Worm (Caenorhabditis elegans) whole organism, late embryonic: ENCODE measurements around the gene F59B10.3.
A peak's percentile ranks its signal among the peaks of the same experiment; 100 is the strongest.

ENCODE experiments used
- C38D4.7 ChIP-seq: fragments of 200-800 bp; sonication (Bioruptor generic); optimal IDR thresholded peaks from 2 replicates; lab custom pipeline; 2018; ENCODE audit warnings: mild to moderate bottlenecking, missing genetic modification characterization, moderate library complexity, missing compliant biosample characterization
- F13H6.1 ChIP-seq: sonication (generic microtip); optimal IDR thresholded peaks from 2 replicates; lab custom pipeline; 2016; ENCODE audit warnings: missing genetic modification characterization, missing compliant biosample characterization
- T23F11.4 ChIP-seq: fragments of 200-800 bp; sonication (Bioruptor generic); optimal IDR thresholded peaks from 2 replicates; lab custom pipeline; 2018; ENCODE audit warnings: mild to moderate bottlenecking, missing genetic modification characterization, missing compliant biosample characterization
- ceh-14 ChIP-seq: sonication (generic microtip); optimal IDR thresholded peaks from 2 replicates; lab custom pipeline; 2016; ENCODE audit warnings: missing genotype, missing genetic modification characterization, missing compliant biosample characterization
- ceh-18 ChIP-seq: sonication (generic microtip); optimal IDR thresholded peaks from 2 replicates; lab custom pipeline; 2016; ENCODE audit warnings: missing genetic modification characterization, missing compliant biosample characterization
- ceh-19 ChIP-seq: fragments of 200-800 bp; sonication (Bioruptor generic); optimal IDR thresholded peaks from 2 replicates; lab custom pipeline; 2018; ENCODE audit warnings: mild to moderate bottlenecking, missing genetic modification characterization, missing compliant biosample characterization
- ceh-2 ChIP-seq: sonication (generic microtip); optimal IDR thresholded peaks from 2 replicates; lab custom pipeline; 2016; ENCODE audit warnings: missing genotype, missing genetic modification characterization, missing compliant biosample characterization
- ceh-22 ChIP-seq: sonication (generic microtip); optimal IDR thresholded peaks from 2 replicates; lab custom pipeline; 2017; ENCODE audit warnings: missing biosample characterization, missing genetic modification characterization
- ceh-24 ChIP-seq: sonication (generic microtip); optimal IDR thresholded peaks from 2 replicates; lab custom pipeline; 2016; ENCODE audit warnings: mild to moderate bottlenecking, missing genetic modification characterization, missing compliant biosample characterization
- ceh-30 ChIP-seq: fragments of 150-350 bp; optimal IDR thresholded peaks from 2 replicates; lab custom pipeline; 2014; ENCODE audit warnings: missing biosample characterization, missing genetic modification characterization
- ceh-31 ChIP-seq: sonication (generic microtip); optimal IDR thresholded peaks from 2 replicates; lab custom pipeline; 2016; ENCODE audit warnings: missing genetic modification characterization, missing compliant biosample characterization
- ceh-48 ChIP-seq: sonication (generic microtip); optimal IDR thresholded peaks from 2 replicates; lab custom pipeline; 2016; ENCODE audit warnings: missing genetic modification characterization, inconsistent platforms, missing compliant biosample characterization
- ceh-6 ChIP-seq: fragments of 200-800 bp; sonication (Bioruptor generic); optimal IDR thresholded peaks from 2 replicates; lab custom pipeline; 2018; ENCODE audit warnings: mild to moderate bottlenecking, missing genetic modification characterization, missing compliant biosample characterization
- ceh-9 ChIP-seq: sonication (generic microtip); optimal IDR thresholded peaks from 2 replicates; lab custom pipeline; 2016; ENCODE audit warnings: mild to moderate bottlenecking, missing genetic modification characterization, inconsistent platforms, missing compliant biosample characterization
- che-1 ChIP-seq: sonication (generic microtip); optimal IDR thresholded peaks from 2 replicates; lab custom pipeline; 2016; ENCODE audit warnings: mild to moderate bottlenecking, missing genetic modification characterization, missing compliant biosample characterization
- elt-4 ChIP-seq: sonication (generic microtip); optimal IDR thresholded peaks from 2 replicates; lab custom pipeline; 2016; ENCODE audit warnings: missing genetic modification characterization, missing compliant biosample characterization
- eyg-1 ChIP-seq: sonication (generic microtip); optimal IDR thresholded peaks from 2 replicates; lab custom pipeline; 2016; ENCODE audit warnings: missing genotype, missing genetic modification characterization, missing compliant biosample characterization
- fax-1 ChIP-seq: sonication (generic microtip); optimal IDR thresholded peaks from 2 replicates; lab custom pipeline; 2016; ENCODE audit warnings: missing genotype, missing genetic modification characterization, missing compliant biosample characterization
- hlh-15 ChIP-seq: sonication (generic microtip); optimal IDR thresholded peaks from 2 replicates; lab custom pipeline; 2016; ENCODE audit warnings: missing genetic modification characterization, missing compliant biosample characterization
- hlh-6 ChIP-seq: sonication (generic microtip); optimal IDR thresholded peaks from 2 replicates; lab custom pipeline; 2016; ENCODE audit warnings: missing genotype, missing genetic modification characterization, missing compliant biosample characterization
- hlh-8 ChIP-seq: sonication (generic microtip); optimal IDR thresholded peaks from 2 replicates; lab custom pipeline; 2016; ENCODE audit warnings: missing genotype, missing genetic modification characterization, missing compliant biosample characterization
- mec-3 ChIP-seq: sonication (generic microtip); optimal IDR thresholded peaks from 2 replicates; lab custom pipeline; 2016; ENCODE audit warnings: borderline replicate concordance, missing genetic modification characterization, missing compliant biosample characterization
- nhr-232 ChIP-seq: sonication (generic microtip); optimal IDR thresholded peaks from 2 replicates; lab custom pipeline; 2016; ENCODE audit warnings: missing genetic modification characterization, missing compliant biosample characterization
- odd-2 ChIP-seq: sonication (generic microtip); optimal IDR thresholded peaks from 2 replicates; lab custom pipeline; 2017; ENCODE audit warnings: antibody characterized with exemption, mild to moderate bottlenecking, missing genetic modification characterization, missing compliant biosample characterization
- pat-9 ChIP-seq: fragments of 200-800 bp; sonication (Bioruptor generic); optimal IDR thresholded peaks from 2 replicates; lab custom pipeline; 2018; ENCODE audit warnings: mild to moderate bottlenecking, missing genetic modification characterization, moderate library complexity, missing compliant biosample characterization
- pha-4 ChIP-seq: fragments of 150-350 bp; optimal IDR thresholded peaks from 2 replicates; lab custom pipeline; 2018; ENCODE audit warnings: missing biosample characterization, missing genetic modification reagents, missing genetic modification characterization
- pqm-1 ChIP-seq: sonication (generic microtip); optimal IDR thresholded peaks from 2 replicates; lab custom pipeline; 2016; ENCODE audit warnings: missing genetic modification characterization, missing compliant biosample characterization
- pros-1 ChIP-seq: fragments of 150-350 bp; optimal IDR thresholded peaks from 2 replicates; lab custom pipeline; 2014; ENCODE audit warnings: missing biosample characterization, missing genetic modification reagents, missing genetic modification characterization
- sdc-2 ChIP-seq: sonication (generic microtip); optimal IDR thresholded peaks from 2 replicates; lab custom pipeline; 2016; ENCODE audit warnings: missing genotype, missing genetic modification characterization, missing compliant biosample characterization
- sox-2 ChIP-seq: fragments of 200-800 bp; sonication (Bioruptor generic); IDR thresholded peaks from 2 replicates; pipeline ENCODE4 v1.3.6; 2022; ENCODE audit warnings: missing genetic modification reagents, missing genetic modification characterization, missing compliant biosample characterization
- tbx-2 ChIP-seq: sonication (generic microtip); optimal IDR thresholded peaks from 2 replicates; lab custom pipeline; 2016; ENCODE audit warnings: missing genetic modification characterization, missing compliant biosample characterization
- tbx-7 ChIP-seq: sonication (generic microtip); optimal IDR thresholded peaks from 2 replicates; lab custom pipeline; 2016; ENCODE audit warnings: missing genotype, missing genetic modification characterization, missing compliant biosample characterization
- unc-3 ChIP-seq, 2 experiments: fragments of 200-800 bp in 1 of 2; sonication (Bioruptor generic) in 1 of 2; sonication (generic microtip) in 1 of 2; conservative IDR thresholded peaks in 1 of 2; optimal IDR thresholded peaks in 1 of 2; 2 replicates each; pipeline versions ENCODE4 v1.3.6 to Lab custom; 2016 to 2022; ENCODE audit warnings: missing compliant biosample characterization in 2 of 2, missing genetic modification characterization in 2 of 2, missing genetic modification reagents in 1 of 2
- unc-55 ChIP-seq: sonication (generic microtip); optimal IDR thresholded peaks from 2 replicates; lab custom pipeline; 2017; ENCODE audit warnings: missing biosample characterization, missing genetic modification reagents, missing genetic modification characterization

The F59B10.3 gene

DNA sequence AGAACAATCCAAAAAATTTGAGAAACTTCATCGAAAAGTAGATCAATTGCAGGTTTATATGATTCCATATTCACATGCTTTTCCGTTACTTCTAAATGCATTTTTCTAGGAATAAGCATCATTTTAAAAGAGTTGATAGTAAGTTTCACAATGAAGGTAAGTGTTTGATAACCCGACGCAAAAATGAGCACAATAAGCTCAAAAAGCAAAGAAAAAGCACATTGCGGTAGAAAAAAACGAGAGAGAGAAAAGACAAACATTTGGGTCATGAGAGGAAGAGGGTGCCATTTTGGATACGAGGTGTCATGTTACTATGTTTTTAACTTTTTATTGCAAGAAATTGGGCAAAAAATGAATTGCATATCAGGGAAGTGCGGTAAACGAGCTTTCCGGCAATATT, 14.0 kb downstream of the F59B10.3 start, which contains the start of gene F59B10.6:
Gene F59B10.6, minus strand, starts transcription at position 101 of the 400 bp plus-strand sequence.
- TF ChIP-seq ceh-6 (no peak), che-1 (no peak), ceh-22 (tag; lab: Kevin White, UChicago) (no peak), unc-55 (no peak), unc-3 (GFP tag; conservative IDR thresholded peaks at IDR 0.05; lab: Robert Waterston, UW) (no peak), unc-3 (tag; optimal IDR thresholded peaks at IDR 0.05; lab: Kevin White, UChicago) (no peak), fax-1 (no peak), tbx-2 (tag; lab: Kevin White, UChicago) (no peak), F13H6.1 (no peak), ceh-48 (tag; lab: Kevin White, UChicago) (no peak), ceh-2 (no peak), ceh-30 (tag; lab: Kevin White, UChicago) (no peak), pros-1 (tag; lab: Kevin White, UChicago) (no peak), hlh-8 (tag; lab: Kevin White, UChicago) (no peak), ceh-14 (no peak), T23F11.4 (GFP tag; lab: Kevin White, UChicago) (no peak), ceh-31 (tag; lab: Kevin White, UChicago) (no peak)

DNA sequence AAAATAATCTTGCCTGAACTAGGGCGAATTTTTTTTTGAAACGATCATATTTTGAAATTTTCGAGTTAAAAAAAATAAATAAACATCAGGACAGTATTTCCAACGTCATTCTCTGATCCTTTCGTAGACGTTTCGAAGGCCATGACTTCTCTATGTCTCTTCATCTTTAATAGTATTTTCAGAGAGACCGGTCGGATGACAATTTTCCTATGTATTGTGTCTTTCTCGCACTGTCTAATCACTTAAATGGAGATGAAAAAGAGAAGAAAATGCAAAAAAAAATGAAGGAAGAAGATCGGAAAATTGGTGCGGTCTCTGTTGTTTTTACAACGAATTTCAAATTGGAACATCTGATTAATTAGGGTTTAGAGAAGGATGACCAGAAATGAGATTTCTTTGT, 14.8 kb downstream of the F59B10.3 start:
- TF ChIP-seq nhr-232 (tag; lab: Kevin White, UChicago) (no peak), tbx-7 (tag; lab: Kevin White, UChicago) (no peak), sox-2 (no peak), ceh-30 (tag; lab: Kevin White, UChicago) (no peak), odd-2 (tag; lab: Kevin White, UChicago) (no peak), sdc-2 (tag; lab: Kevin White, UChicago) (no peak), fax-1 (no peak), pha-4 (tag; lab: Kevin White, UChicago) (no peak), eyg-1 (tag; lab: Kevin White, UChicago) (no peak), C38D4.7 (no peak), ceh-24 (no peak), che-1 (no peak), ceh-22 (tag; lab: Kevin White, UChicago) (no peak), hlh-15 (tag; lab: Kevin White, UChicago) (no peak), pqm-1 (no peak), ceh-6 (no peak)

- no peak for TF ChIP-seq hlh-8 (tag; lab: Kevin White, UChicago)
- no peak for TF ChIP-seq pat-9
- no peak for TF ChIP-seq ceh-19 (GFP tag; lab: Kevin White, UChicago)
- no peak for TF ChIP-seq ceh-18 (tag; lab: Kevin White, UChicago)
- TF ChIP-seq ceh-24, result no peak
- peak; percentile 14 for TF ChIP-seq fax-1
- no peak for TF ChIP-seq nhr-232 (tag; lab: Kevin White, UChicago)
- TF ChIP-seq elt-4 (tag; lab: Kevin White, UChicago), result peak; percentile 49
Observed at ce11 chrII:10527649-10528134, 17.4 kb downstream of the F59B10.3 start, which contains the start of gene mab-10. mab-10 (plus strand) TSS chrII:10528084.

DNA sequence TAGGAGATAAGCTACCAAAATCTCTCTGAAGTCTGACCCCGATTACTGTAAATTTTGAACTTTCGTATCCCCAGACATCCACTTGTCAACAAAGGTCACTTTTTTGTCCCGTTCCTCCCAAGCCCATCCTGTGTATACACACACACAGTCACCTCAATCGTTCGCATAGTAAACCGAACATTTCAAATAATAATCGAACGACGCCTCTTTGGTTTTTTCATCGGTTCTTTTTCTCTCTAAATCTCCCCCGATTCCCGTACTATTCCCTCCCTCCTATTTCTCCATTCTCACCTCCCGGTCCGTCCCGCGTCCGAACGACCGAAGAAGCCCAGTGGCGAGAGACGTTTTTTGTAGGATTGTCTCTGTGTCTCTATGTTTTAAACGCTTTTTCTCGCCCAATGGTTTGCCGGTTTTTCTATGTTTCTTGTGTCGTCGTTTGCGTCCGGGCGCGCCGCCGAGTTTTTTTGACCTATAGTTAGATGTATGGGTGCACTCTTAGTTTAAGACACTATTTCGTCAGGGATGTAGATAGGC, 18.9 kb downstream of the F59B10.3 start:
- TF ChIP-seq ceh-18 (tag; lab: Kevin White, UChicago) (no peak), unc-55 (no peak), ceh-31 (tag; lab: Kevin White, UChicago) (no peak), mec-3 (tag; lab: Kevin White, UChicago) (no peak), odd-2 (tag; lab: Kevin White, UChicago) (no peak), hlh-6 (peak; percentile 19), ceh-9 (tag; lab: Kevin White, UChicago) (no peak), ceh-30 (tag; lab: Kevin White, UChicago) (no peak)
